Fruit fly (Drosophila melanogaster): ENCODE data around the gene RnpS1.

RnpS1 gene

DNA sequence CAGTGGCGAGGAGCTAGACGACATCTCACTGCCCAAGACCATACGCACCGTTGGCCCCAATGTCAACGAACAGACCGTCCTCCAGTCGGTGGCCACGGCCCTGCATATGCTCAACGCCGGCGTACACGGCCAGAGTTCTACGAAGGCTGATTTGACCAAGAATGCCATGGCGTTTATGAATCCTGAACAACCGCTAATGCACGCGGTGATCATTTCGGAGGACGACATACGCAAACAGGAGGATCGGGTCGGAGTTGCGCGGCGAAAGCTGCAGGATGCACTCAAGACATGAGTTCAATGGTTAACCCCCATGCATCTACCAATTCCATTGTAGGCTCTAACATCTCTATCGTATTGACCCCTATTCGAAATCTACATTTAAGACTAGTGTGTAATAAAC is 9.3 kb downstream of the RnpS1 start:
- TF ChIP-seq pan (optimal IDR thresholded peaks at IDR 0.05), result no peak
- no peak for TF ChIP-seq Abd-B (GFP tag; optimal IDR thresholded peaks at IDR 0.05)
- TF ChIP-seq woc (GFP tag; optimal IDR thresholded peaks at IDR 0.05), result no peak
- no peak for TF ChIP-seq usp (GFP tag; optimal IDR thresholded peaks at IDR 0.05)
- TF ChIP-seq Rel (GFP tag; optimal IDR thresholded peaks at IDR 0.05), result no peak
- TF ChIP-seq Rel (tag; optimal IDR thresholded peaks at IDR 0.05), result no peak
- TF ChIP-seq GATAd (GFP tag; optimal IDR thresholded peaks at IDR 0.05), result no peak
- no peak for TF ChIP-seq dmrt93B (GFP tag; optimal IDR thresholded peaks at IDR 0.05)
- TF ChIP-seq sv (GFP tag; optimal IDR thresholded peaks at IDR 0.05), result no peak
- no peak for TF ChIP-seq foxo (GFP tag; optimal IDR thresholded peaks at IDR 0.05)
- no peak for TF ChIP-seq dl (GFP tag; optimal IDR thresholded peaks at IDR 0.05; ENCODE audit: insufficient read depth in 1 of 2, partially characterized antibody in 2 of 2)
- TF ChIP-seq sage (GFP tag; optimal IDR thresholded peaks at IDR 0.05), result no peak
- no peak for TF ChIP-seq HLH106 (tag; optimal IDR thresholded peaks at IDR 0.05)

DNA sequence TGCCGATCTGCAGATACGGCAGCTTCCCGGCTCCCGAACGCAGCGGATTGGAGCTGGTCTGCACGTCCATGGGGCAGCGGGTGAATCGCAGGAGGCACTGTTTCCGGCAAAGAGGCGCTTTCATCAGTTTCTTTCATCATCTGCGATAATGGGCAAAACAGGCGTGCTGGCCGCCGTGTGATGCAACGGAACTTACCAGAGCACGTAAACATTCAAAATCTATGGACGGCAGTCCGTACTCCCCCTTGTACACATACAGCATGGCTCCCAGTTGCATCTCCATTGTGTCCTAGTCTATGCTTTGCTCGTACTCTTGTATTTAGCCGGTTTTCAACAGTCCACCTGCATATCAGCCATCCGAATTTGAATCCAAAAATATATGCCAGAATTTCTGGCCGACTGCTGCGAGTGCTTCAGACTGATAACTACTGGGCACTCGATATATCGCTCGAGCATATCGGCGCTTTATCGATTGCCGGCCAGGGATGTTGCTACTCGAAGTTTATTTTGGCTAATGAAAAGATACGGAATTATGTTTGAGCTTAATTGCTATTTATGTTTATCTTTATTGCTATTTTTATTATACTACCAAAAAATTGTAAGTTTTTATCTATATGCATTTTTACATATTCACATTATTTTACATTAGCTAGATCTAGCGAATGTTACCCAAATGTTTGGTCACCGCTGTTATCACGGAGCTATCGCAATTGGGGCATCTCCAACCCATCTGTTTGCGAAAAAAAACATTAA is 11.6 kb downstream of the RnpS1 start, which contains the start of the genes CG9393 and Vps45:
Gene CG9393 (minus strand): TSS at position 434 of the 753 bp plus-strand sequence.
Gene Vps45 (plus strand): TSS at position 685 of the 753 bp plus-strand sequence.
- TF ChIP-seq psq (GFP tag; optimal IDR thresholded peaks at IDR 0.05) (peak; percentile 57), Myc (optimal IDR thresholded peaks at IDR 0.05) (peak; percentile 95), Dfd (GFP tag; optimal IDR thresholded peaks at IDR 0.05) (no peak), Mio (GFP tag; optimal IDR thresholded peaks at IDR 0.05) (no peak), GATAd (GFP tag; optimal IDR thresholded peaks at IDR 0.05) (peak; percentile 49), Abd-B (GFP tag; optimal IDR thresholded peaks at IDR 0.05) (no peak), woc (GFP tag; optimal IDR thresholded peaks at IDR 0.05) (peak; percentile 90), Sp1 (GFP tag; optimal IDR thresholded peaks at IDR 0.05) (peak; percentile 45), dsf (GFP tag; optimal IDR thresholded peaks at IDR 0.05; ENCODE audit: borderline replicate concordance) (no peak), Hr78 (GFP tag; optimal IDR thresholded peaks at IDR 0.05) (no peak), ey (GFP tag; optimal IDR thresholded peaks at IDR 0.05) (peak; percentile 65), Rel (GFP tag; optimal IDR thresholded peaks at IDR 0.05) (no peak), Rel (tag; optimal IDR thresholded peaks at IDR 0.05) (peak; percentile 74), CG32264 (GFP tag; optimal IDR thresholded peaks at IDR 0.05) (no peak), h (GFP tag; optimal IDR thresholded peaks at IDR 0.05) (peak; percentile 75), usp (GFP tag; optimal IDR thresholded peaks at IDR 0.05) (no peak), CG9705 (GFP tag; optimal IDR thresholded peaks at IDR 0.05) (peak; percentile 46), sage (GFP tag; optimal IDR thresholded peaks at IDR 0.05) (no peak), dmrt93B (GFP tag; optimal IDR thresholded peaks at IDR 0.05) (no peak), N (GFP tag; optimal IDR thresholded peaks at IDR 0.05) (no peak), fru (GFP tag; optimal IDR thresholded peaks at IDR 0.05) (no peak), tai (GFP tag; optimal IDR thresholded peaks at IDR 0.05) (no peak), pan (optimal IDR thresholded peaks at IDR 0.05) (no peak), CrebA (GFP tag; optimal IDR thresholded peaks at IDR 0.05; ENCODE audit: borderline replicate concordance) (no peak), brk (GFP tag; optimal IDR thresholded peaks at IDR 0.05) (no peak), lola (GFP tag; optimal IDR thresholded peaks at IDR 0.05) (no peak), jim (GFP tag; optimal IDR thresholded peaks at IDR 0.05) (no peak), Hnf4 (GFP tag; optimal IDR thresholded peaks at IDR 0.05) (no peak), Jra (GFP tag; optimal IDR thresholded peaks at IDR 0.05) (no peak), br (GFP tag; optimal IDR thresholded peaks at IDR 0.05) (no peak), OdsH (GFP tag; optimal IDR thresholded peaks at IDR 0.05) (peak; percentile 66), HLH106 (tag; optimal IDR thresholded peaks at IDR 0.05) (peak; percentile 65), Hr83 (GFP tag; optimal IDR thresholded peaks at IDR 0.05; ENCODE audit: poor library complexity, severe bottlenecking) (peak; percentile 7), rgr (GFP tag; optimal IDR thresholded peaks at IDR 0.05) (peak; percentile 51), dl (GFP tag; optimal IDR thresholded peaks at IDR 0.05; ENCODE audit: insufficient read depth in 1 of 2, partially characterized antibody in 2 of 2) (no peak), Dif (GFP tag; optimal IDR thresholded peaks at IDR 0.05; ENCODE audit: partially characterized antibody) (no peak), sv (GFP tag; optimal IDR thresholded peaks at IDR 0.05) (peak; percentile 73), Vsx2 (GFP tag; optimal IDR thresholded peaks at IDR 0.05; ENCODE audit: partially characterized antibody) (no peak), foxo (GFP tag; optimal IDR thresholded peaks at IDR 0.05) (peak in 1 of 2 experiments; percentile 78)

Data from whole organism, wandering third instar larva.